Fruit fly (Drosophila melanogaster) whole organism, embryonic: ENCODE results near the gene nanos.

ENCODE experiments used
- Blimp-1 ChIP-seq: fragments of 200-800 bp; sonication (Bioruptor generic); optimal IDR thresholded peaks from 3 replicates; lab custom pipeline; 2018; ENCODE audit warnings: missing biosample characterization, missing genetic modification characterization, mild to moderate bottlenecking, moderate library complexity, missing genetic modification reagents
- CG10209 ChIP-seq: fragments of 200-800 bp; sonication (Bioruptor generic); optimal IDR thresholded peaks from 3 replicates; lab custom pipeline; 2017; ENCODE audit warnings: missing biosample characterization, mild to moderate bottlenecking, missing genetic modification characterization, missing genetic modification reagents
- CG10366 ChIP-seq: fragments of 200-800 bp; sonication (Bioruptor generic); IDR thresholded peaks from 2 replicates; pipeline ENCODE4 v1.3.6; 2022; ENCODE audit warnings: missing biosample characterization, missing genetic modification characterization
- CG13287 ChIP-seq: fragments of 200-800 bp; sonication (Bioruptor generic); IDR thresholded peaks from 2 replicates; pipeline ENCODE4 v1.3.6; 2022; ENCODE audit warnings: missing biosample characterization, missing genetic modification characterization; ENCODE audit not compliant: partially characterized antibody
- CG14050 ChIP-seq: fragments of 200-800 bp; sonication (Bioruptor generic); IDR thresholded peaks from 3 replicates; pipeline ENCODE4 v1.3.6; 2022; ENCODE audit warnings: missing biosample characterization, missing genetic modification characterization
- CG14710 ChIP-seq: fragments of 200-800 bp; sonication (Bioruptor generic); optimal IDR thresholded peaks from 3 replicates; lab custom pipeline; 2019; ENCODE audit warnings: missing biosample characterization, mild to moderate bottlenecking, missing genetic modification characterization, moderate library complexity
- CG18011 ChIP-seq: fragments of 200-800 bp; sonication (Bioruptor generic); optimal IDR thresholded peaks from 2 replicates; lab custom pipeline; 2017; ENCODE audit warnings: missing biosample characterization, missing genetic modification characterization, mild to moderate bottlenecking, moderate library complexity, missing genotype
- CG2202 ChIP-seq: fragments of 200-800 bp; sonication (Bioruptor generic); optimal IDR thresholded peaks from 2 replicates; lab custom pipeline; 2018; ENCODE audit warnings: missing biosample characterization, mild to moderate bottlenecking, missing genetic modification characterization
- CG32767 ChIP-seq: fragments of 200-800 bp; sonication (Bioruptor generic); IDR thresholded peaks from 2 replicates; pipeline ENCODE4 v1.3.6; 2022; ENCODE audit warnings: missing biosample characterization, missing genetic modification characterization
- CG34224 ChIP-seq: fragments of 200-800 bp; sonication (Bioruptor generic); IDR thresholded peaks from 3 replicates; pipeline ENCODE4 v1.3.6; 2022; ENCODE audit warnings: missing biosample characterization, missing genetic modification characterization; ENCODE audit not compliant: partially characterized antibody
- CG3995 ChIP-seq: fragments of 200-800 bp; sonication (Bioruptor generic); optimal IDR thresholded peaks from 3 replicates; lab custom pipeline; 2016; ENCODE audit warnings: missing biosample characterization, missing genetic modification characterization
- CG4730 ChIP-seq: fragments of 200-800 bp; sonication (Bioruptor generic); IDR thresholded peaks from 2 replicates; pipeline ENCODE4 v1.3.6; 2022; ENCODE audit warnings: missing biosample characterization, missing genetic modification characterization
- CG6272 ChIP-seq: fragments of 200-800 bp; sonication (Bioruptor generic); IDR thresholded peaks from 2 replicates; pipeline ENCODE4 v1.3.6; 2022; ENCODE audit warnings: missing biosample characterization, missing genetic modification characterization
- CG6683 ChIP-seq: fragments of 200-800 bp; sonication (Bioruptor generic); optimal IDR thresholded peaks from 2 replicates; lab custom pipeline; 2017; ENCODE audit warnings: missing biosample characterization, mild to moderate bottlenecking, missing genetic modification characterization, missing genetic modification reagents
- CG6813 ChIP-seq: fragments of 200-800 bp; sonication (Bioruptor generic); optimal IDR thresholded peaks from 2 replicates; lab custom pipeline; 2017; ENCODE audit warnings: missing biosample characterization, missing genetic modification characterization, mild to moderate bottlenecking, moderate library complexity, missing genetic modification reagents
- CG7839 ChIP-seq: fragments of 200-800 bp; sonication (Bioruptor generic); optimal IDR thresholded peaks from 3 replicates; lab custom pipeline; 2018; ENCODE audit warnings: missing biosample characterization, mild to moderate bottlenecking, missing genetic modification characterization, moderate library complexity
- CG9876 ChIP-seq: fragments of 200-800 bp; sonication (Bioruptor generic); optimal IDR thresholded peaks from 2 replicates; lab custom pipeline; 2016; ENCODE audit warnings: missing biosample characterization, missing genetic modification characterization
- Chrac-16 ChIP-seq: fragments of 200-800 bp; sonication (Bioruptor generic); optimal IDR thresholded peaks from 3 replicates; lab custom pipeline; 2016; ENCODE audit warnings: missing biosample characterization, missing genetic modification characterization
- D19B ChIP-seq: fragments of 200-800 bp; sonication (Bioruptor generic); optimal IDR thresholded peaks from 2 replicates; lab custom pipeline; 2017; ENCODE audit warnings: missing biosample characterization, mild to moderate bottlenecking, missing genetic modification characterization
- E2f1 ChIP-seq: fragments of 200-800 bp; sonication (Bioruptor generic); IDR thresholded peaks from 2 replicates; pipeline ENCODE4 v1.3.6; 2022; ENCODE audit warnings: missing biosample characterization, missing genetic modification characterization
- E2f2 ChIP-seq: fragments of 200-800 bp; sonication (Bioruptor generic); IDR thresholded peaks from 2 replicates; pipeline ENCODE4 v1.3.6; 2022; ENCODE audit warnings: missing biosample characterization, missing genetic modification characterization
- Fer1 ChIP-seq: fragments of 200-800 bp; sonication (Bioruptor generic); optimal IDR thresholded peaks from 2 replicates; lab custom pipeline; 2017; ENCODE audit warnings: missing biosample characterization, mild to moderate bottlenecking, missing genetic modification characterization
- GATAe ChIP-seq: fragments of 200-800 bp; sonication (Bioruptor generic); conservative IDR thresholded peaks from 2 replicates; pipeline ENCODE4 v1.3.6; 2022; ENCODE audit warnings: missing biosample characterization, missing genetic modification characterization
- HLH4C ChIP-seq: fragments of 200-800 bp; sonication (Bioruptor generic); IDR thresholded peaks from 3 replicates; pipeline ENCODE4 v1.3.6; 2022; ENCODE audit warnings: missing biosample characterization, missing genetic modification characterization; ENCODE audit not compliant: partially characterized antibody
- Lhr ChIP-seq: fragments of 200-800 bp; sonication (Bioruptor generic); optimal IDR thresholded peaks from 3 replicates; lab custom pipeline; 2017; ENCODE audit warnings: mild to moderate bottlenecking, missing biosample characterization, missing genetic modification reagents, missing genetic modification characterization
- Pdp1 ChIP-seq, 2 experiments: fragments of 200-800 bp; sonication (Bioruptor generic); optimal IDR thresholded peaks; 3 replicates each; lab custom pipeline; 2016; ENCODE audit warnings: missing biosample characterization in 2 of 2, missing genetic modification characterization in 2 of 2, mild to moderate bottlenecking in 1 of 2, moderate library complexity in 1 of 2
- Side ChIP-seq: fragments of 200-800 bp; sonication (Bioruptor generic); optimal IDR thresholded peaks from 2 replicates; lab custom pipeline; 2016; ENCODE audit warnings: missing biosample characterization, missing genetic modification characterization
- Trl ChIP-seq, 3 experiments: fragments of >200 bp in 2 of 3; fragments of 200-800 bp in 1 of 3; sonication (Bioruptor generic) in 1 of 3; optimal IDR thresholded peaks; 2 replicates in 1 of 3; 3 replicates in 2 of 3; lab custom pipeline; 2016 to 2017; ENCODE audit warnings: missing biosample characterization in 1 of 3, missing genetic modification characterization in 1 of 3
- Vsx1 ChIP-seq: fragments of 200-800 bp; sonication (Bioruptor generic); optimal IDR thresholded peaks from 2 replicates; lab custom pipeline; 2017; ENCODE audit warnings: missing biosample characterization, mild to moderate bottlenecking, missing genetic modification characterization, missing genetic modification reagents
- ase ChIP-seq: fragments of 200-800 bp; sonication (Bioruptor generic); IDR thresholded peaks from 3 replicates; pipeline ENCODE4 v1.3.6; 2022; ENCODE audit warnings: missing biosample characterization, missing genetic modification characterization
- bab2 ChIP-seq: fragments of 200-800 bp; sonication (Bioruptor generic); optimal IDR thresholded peaks from 2 replicates; lab custom pipeline; 2016; ENCODE audit warnings: missing biosample characterization, missing genetic modification characterization
- ewg ChIP-seq: fragments of 200-800 bp; sonication (Bioruptor generic); optimal IDR thresholded peaks from 3 replicates; lab custom pipeline; 2017; ENCODE audit warnings: mild to moderate bottlenecking, missing biosample characterization, missing genetic modification reagents, missing genetic modification characterization
- gt ChIP-seq: fragments of 200-800 bp; sonication (Bioruptor generic); IDR thresholded peaks from 2 replicates; pipeline ENCODE4 v1.3.6; 2022; ENCODE audit warnings: missing biosample characterization, missing genetic modification characterization
- h ChIP-seq: fragments of >200 bp; optimal IDR thresholded peaks from 2 replicates; lab custom pipeline; 2017
- lov ChIP-seq, 2 experiments: fragments of 200-800 bp in 1 of 2; fragments of >200 bp in 1 of 2; sonication (Bioruptor generic) in 1 of 2; IDR thresholded peaks in 1 of 2; optimal IDR thresholded peaks in 1 of 2; 2 replicates in 1 of 2; 3 replicates in 1 of 2; pipeline versions ENCODE4 v1.3.6 to Lab custom; 2017 to 2022; ENCODE audit warnings: missing biosample characterization in 1 of 2, missing genetic modification characterization in 1 of 2
- pho ChIP-seq: fragments of 200-800 bp; sonication (Bioruptor generic); optimal IDR thresholded peaks from 2 replicates; lab custom pipeline; 2016; ENCODE audit warnings: missing biosample characterization, missing genetic modification characterization
- phol ChIP-seq: fragments of 200-800 bp; sonication (Bioruptor generic); optimal IDR thresholded peaks from 3 replicates; lab custom pipeline; 2018; ENCODE audit warnings: missing biosample characterization, mild to moderate bottlenecking, missing genetic modification characterization, moderate library complexity
- pita ChIP-seq: fragments of 200-800 bp; sonication (Bioruptor generic); optimal IDR thresholded peaks from 2 replicates; lab custom pipeline; 2017; ENCODE audit warnings: missing biosample characterization, mild to moderate bottlenecking, missing genetic modification characterization
- pros ChIP-seq: fragments of 200-800 bp; sonication (Bioruptor generic); optimal IDR thresholded peaks from 3 replicates; lab custom pipeline; 2019; ENCODE audit warnings: missing biosample characterization, mild to moderate bottlenecking, missing genetic modification characterization, moderate library complexity
- sisA ChIP-seq: fragments of 200-800 bp; sonication (Bioruptor generic); IDR thresholded peaks from 2 replicates; pipeline ENCODE4 v1.3.6; 2022; ENCODE audit warnings: missing biosample characterization, missing genetic modification characterization
- sna ChIP-seq: fragments of 200-800 bp; sonication (Bioruptor generic); IDR thresholded peaks from 2 replicates; pipeline ENCODE4 v1.3.6; 2022; ENCODE audit warnings: missing biosample characterization, missing genetic modification characterization; ENCODE audit not compliant: partially characterized antibody
- stc ChIP-seq: fragments of 200-800 bp; sonication (Bioruptor generic); IDR thresholded peaks from 2 replicates; pipeline ENCODE4 v1.3.6; 2022; ENCODE audit warnings: missing biosample characterization, missing genetic modification characterization
- tgo ChIP-seq: fragments of 200-800 bp; sonication (Bioruptor generic); IDR thresholded peaks from 3 replicates; pipeline ENCODE4 v1.3.6; 2022; ENCODE audit warnings: missing biosample characterization, missing genetic modification characterization
- tio ChIP-seq: fragments of 200-800 bp; sonication (Bioruptor generic); optimal IDR thresholded peaks from 2 replicates; lab custom pipeline; 2017; ENCODE audit warnings: missing biosample characterization, missing genetic modification characterization, inconsistent platforms
- trem ChIP-seq: fragments of 200-800 bp; optimal IDR thresholded peaks from 3 replicates; lab custom pipeline; 2019; ENCODE audit warnings: missing biosample characterization, mild to moderate bottlenecking, missing genetic modification characterization, moderate library complexity
- zen ChIP-seq: fragments of 200-800 bp; sonication (Bioruptor generic); optimal IDR thresholded peaks from 3 replicates; lab custom pipeline; 2018; ENCODE audit warnings: missing biosample characterization, mild to moderate bottlenecking, missing genetic modification characterization, moderate library complexity
- zen2 ChIP-seq: fragments of 200-800 bp; sonication (Bioruptor generic); IDR thresholded peaks from 3 replicates; pipeline ENCODE4 v1.3.6; 2022; ENCODE audit warnings: missing biosample characterization, missing genetic modification characterization; ENCODE audit not compliant: partially characterized antibody

Gene nanos

DNA sequence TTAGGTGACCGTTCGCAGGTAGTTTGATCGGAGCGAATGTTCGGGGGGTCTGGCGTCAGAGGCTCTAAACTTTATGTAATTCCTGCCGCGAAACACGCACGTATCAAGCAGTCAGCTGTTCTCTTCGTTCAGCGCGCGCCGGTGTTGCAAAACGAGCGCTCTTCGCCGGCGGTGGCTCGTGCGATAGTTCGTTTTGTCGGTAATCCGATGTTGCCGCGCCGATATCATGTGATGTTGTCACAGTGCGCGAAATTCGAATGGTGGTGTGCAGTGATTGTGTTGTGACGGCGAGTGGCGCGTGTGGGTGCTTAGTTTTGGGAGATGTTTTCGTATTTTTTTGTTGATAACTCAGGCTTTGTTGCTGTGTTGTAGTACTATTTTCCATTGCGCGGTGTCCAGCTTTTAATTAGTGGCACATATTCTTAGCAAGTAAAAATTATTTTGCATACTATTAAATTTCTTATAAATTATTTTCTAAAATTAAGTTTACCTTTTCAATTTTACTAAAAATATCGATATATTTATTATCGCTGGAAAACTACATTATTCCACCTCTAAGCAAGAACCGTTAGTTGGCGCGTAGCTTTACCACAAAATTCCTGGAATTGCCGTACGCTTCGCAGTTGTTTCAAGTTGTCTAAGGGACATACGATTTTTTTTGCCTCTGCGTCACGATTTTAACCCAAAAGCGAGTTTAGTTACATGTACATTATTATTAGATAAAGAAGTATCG is at the start of gene nanos:
Gene nanos, plus strand, starts transcription at position 569 of the 733 bp plus-strand sequence.
- TF ChIP-seq pho (GFP tag; lab: Kevin White, UChicago) (peak; percentile 74), phol (tag; lab: Kevin White, UChicago) (peak; percentile 63), Fer1 (peak; percentile 55), HLH4C (GFP tag; lab: Robert Waterston, UW) (peak; percentile 95), CG18011 (GFP tag; lab: Kevin White, UChicago) (peak; percentile 67), CG14710 (tag; lab: Kevin White, UChicago) (peak; percentile 79), CG34224 (GFP tag; lab: Robert Waterston, UW) (peak; percentile 99), Lhr (GFP tag; lab: Kevin White, UChicago) (peak; percentile 56), CG6683 (peak; percentile 53), CG6272 (GFP tag; lab: Robert Waterston, UW) (peak; percentile 71), Pdp1 (GFP tag; optimal IDR thresholded peaks at IDR 0.05; lab: Kevin White, UChicago) (peak; percentile 57 to 99), CG10366 (GFP tag; lab: Robert Waterston, UW) (peak; percentile 58), Blimp-1 (peak; percentile 6), zen (tag; lab: Kevin White, UChicago) (peak; percentile 27), zen2 (GFP tag; lab: Robert Waterston, UW) (peak; percentile 99), tio (GFP tag; lab: Kevin White, UChicago) (no peak), CG4730 (GFP tag; lab: Robert Waterston, UW) (no peak), CG14050 (GFP tag; lab: Robert Waterston, UW) (no peak), lov (optimal IDR thresholded peaks at IDR 0.05; lab: Kevin White, UChicago) (no peak), lov (GFP tag; IDR thresholded peaks at IDR 0.05; lab: Robert Waterston, UW) (0 out of 3 replicates have a peak, but pooled peaks have one; percentile 53), Trl (optimal IDR thresholded peaks at IDR 0.05; lab: Kevin White, UChicago) (no peak), Trl (GFP tag; optimal IDR thresholded peaks at IDR 0.05; lab: Kevin White, UChicago) (peak; percentile 71), h (no peak), ase (no peak), sna (GFP tag; lab: Robert Waterston, UW) (peak; percentile 98), pros (no peak), pita (GFP tag; lab: Kevin White, UChicago) (no peak), CG9876 (peak; percentile 58), ewg (GFP tag; lab: Kevin White, UChicago) (peak; percentile 56), CG13287 (GFP tag; lab: Robert Waterston, UW) (peak; percentile 99), CG6813 (peak; percentile 10), D19B (GFP tag; lab: Kevin White, UChicago) (no peak), CG32767 (GFP tag; lab: Robert Waterston, UW) (no peak), bab2 (GFP tag; lab: Kevin White, UChicago) (no peak), Chrac-16 (GFP tag; lab: Kevin White, UChicago) (peak; percentile 45), tgo (GFP tag; lab: Robert Waterston, UW) (peak; percentile 50; the same call in 2 of the 3 replicates), CG2202 (no peak), CG10209 (GFP tag; lab: Kevin White, UChicago) (peak; percentile 65), CG3995 (GFP tag; lab: Kevin White, UChicago) (peak; percentile 99), gt (GFP tag; lab: Robert Waterston, UW) (no peak), Vsx1 (GFP tag; lab: Kevin White, UChicago) (no peak), Side (GFP tag; lab: Kevin White, UChicago) (peak; percentile 60), trem (tag; lab: Kevin White, UChicago) (peak; percentile 52), stc (GFP tag; lab: Robert Waterston, UW) (0 out of 2 replicates have a peak, but pooled peaks have one; percentile 12), sisA (peak; percentile 60), E2f2 (GFP tag; lab: Robert Waterston, UW) (peak; percentile 99), CG7839 (tag; lab: Kevin White, UChicago) (peak; percentile 46), GATAe (GFP tag; lab: Robert Waterston, UW) (no peak), E2f1 (GFP tag; lab: Robert Waterston, UW) (peak; percentile 83)
